Worm (Caenorhabditis elegans) whole organism, L4 larva: ENCODE results near the gene K10H10.5.

ENCODE experiments used
- attf-4 ChIP-seq: sonication (generic microtip); optimal IDR thresholded peaks from 3 replicates; lab custom pipeline; 2017; ENCODE audit warnings: missing biosample characterization, missing genetic modification characterization
- ceh-32 ChIP-seq: sonication (generic microtip); optimal IDR thresholded peaks from 2 replicates; lab custom pipeline; 2016; ENCODE audit warnings: mild to moderate bottlenecking, missing genetic modification characterization, missing compliant biosample characterization; ENCODE audit not compliant: poor library complexity
- ceh-44 ChIP-seq: fragments of 200-800 bp; sonication (Bioruptor generic); IDR thresholded peaks from 2 replicates; pipeline ENCODE4 v1.3.6; 2022; ENCODE audit warnings: missing genetic modification reagents, missing genetic modification characterization, missing compliant biosample characterization
- hlh-30 ChIP-seq: sonication (generic microtip); optimal IDR thresholded peaks from 2 replicates; lab custom pipeline; 2017; ENCODE audit warnings: antibody characterized with exemption, mild to moderate bottlenecking, missing genetic modification characterization, missing compliant biosample characterization; ENCODE audit not compliant: insufficient read depth
- lim-7 ChIP-seq: fragments of 200-800 bp; sonication (Bioruptor generic); IDR thresholded peaks from 2 replicates; pipeline ENCODE4 v1.3.6; 2022; ENCODE audit warnings: missing genetic modification characterization, missing compliant biosample characterization
- lin-13 ChIP-seq: fragments of 150-350 bp; optimal IDR thresholded peaks from 2 replicates; lab custom pipeline; 2014; ENCODE audit warnings: missing biosample characterization, missing genetic modification reagents, missing genetic modification characterization
- nhr-77 ChIP-seq: fragments of 150-350 bp; optimal IDR thresholded peaks from 2 replicates; lab custom pipeline; 2014; ENCODE audit warnings: missing biosample characterization, missing genetic modification characterization
- pha-4 ChIP-seq, 2 experiments: fragments of 150-350 bp in 1 of 2; fragments of 200-800 bp in 1 of 2; sonication (Bioruptor generic) in 1 of 2; IDR thresholded peaks in 1 of 2; optimal IDR thresholded peaks in 1 of 2; 2 replicates each; pipeline versions ENCODE4 v1.3.6 to Lab custom; 2014 to 2022; ENCODE audit warnings: missing genetic modification characterization in 2 of 2, missing genetic modification reagents in 2 of 2, missing biosample characterization in 1 of 2, missing compliant biosample characterization in 1 of 2
- snpc-4 ChIP-seq: fragments of 150-350 bp; optimal IDR thresholded peaks from 2 replicates; lab custom pipeline; 2014; ENCODE audit warnings: missing biosample characterization, missing genetic modification characterization
- unc-39 ChIP-seq: sonication (generic microtip); optimal IDR thresholded peaks from 2 replicates; lab custom pipeline; 2017; ENCODE audit warnings: missing biosample characterization, missing genetic modification characterization
- unc-62 ChIP-seq, 3 experiments: fragments of 150-350 bp in 1 of 3; sonication (generic microtip); optimal IDR thresholded peaks in 2 of 3; peaks in 1 of 3; 1 replicate in 1 of 3; 2 replicates in 2 of 3; lab custom pipeline; 2014 to 2017; ENCODE audit warnings: missing biosample characterization in 3 of 3, missing genetic modification characterization in 3 of 3, missing genetic modification reagents in 3 of 3, missing genotype in 1 of 3

DNA sequence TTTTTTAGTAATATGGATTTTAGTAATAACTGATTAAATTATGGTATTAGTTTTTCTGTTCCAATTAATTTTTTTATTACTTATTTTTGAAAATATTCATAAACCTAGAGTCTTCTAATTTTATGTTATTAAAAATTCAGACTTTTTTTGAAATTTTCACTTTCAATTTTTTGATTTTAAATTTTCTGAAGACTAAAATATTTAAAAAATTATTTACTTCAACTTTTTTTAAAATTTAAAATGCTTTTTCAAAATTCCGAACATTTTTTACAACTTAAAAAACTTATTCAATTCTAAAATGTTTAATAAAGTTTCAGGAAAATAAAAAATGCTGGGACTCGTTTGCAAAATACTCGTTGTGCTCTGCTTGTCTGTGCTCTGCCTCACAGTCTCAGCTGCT lies 49.1 kb downstream of the K10H10.5 start, which contains the start of gene nlp-41:
- TF ChIP-seq unc-39 (tag; lab: Kevin White, UChicago) (no peak), ceh-44 (GFP tag; lab: Robert Waterston, UW) (no peak), unc-62 (GFP tag; optimal IDR thresholded peaks at IDR 0.05 in 1 of 2; lab: Kevin White, UChicago) (no peak), unc-62 (tag; optimal IDR thresholded peaks at IDR 0.05; lab: Kevin White, UChicago) (no peak), attf-4 (tag; lab: Kevin White, UChicago) (no peak), ceh-32 (tag; lab: Kevin White, UChicago) (no peak), nhr-77 (tag; lab: Kevin White, UChicago) (no peak), lin-13 (GFP tag; lab: Kevin White, UChicago) (no peak), snpc-4 (no peak), lim-7 (no peak), hlh-30 (tag; lab: Kevin White, UChicago) (no peak), pha-4 (GFP tag; IDR thresholded peaks at IDR 0.05; lab: Robert Waterston, UW) (no peak), pha-4 (tag; optimal IDR thresholded peaks at IDR 0.05; lab: Kevin White, UChicago) (no peak)
